Worm (Caenorhabditis elegans): ENCODE measurements around the gene F44B9.2.

F44B9.2 gene

DNA sequence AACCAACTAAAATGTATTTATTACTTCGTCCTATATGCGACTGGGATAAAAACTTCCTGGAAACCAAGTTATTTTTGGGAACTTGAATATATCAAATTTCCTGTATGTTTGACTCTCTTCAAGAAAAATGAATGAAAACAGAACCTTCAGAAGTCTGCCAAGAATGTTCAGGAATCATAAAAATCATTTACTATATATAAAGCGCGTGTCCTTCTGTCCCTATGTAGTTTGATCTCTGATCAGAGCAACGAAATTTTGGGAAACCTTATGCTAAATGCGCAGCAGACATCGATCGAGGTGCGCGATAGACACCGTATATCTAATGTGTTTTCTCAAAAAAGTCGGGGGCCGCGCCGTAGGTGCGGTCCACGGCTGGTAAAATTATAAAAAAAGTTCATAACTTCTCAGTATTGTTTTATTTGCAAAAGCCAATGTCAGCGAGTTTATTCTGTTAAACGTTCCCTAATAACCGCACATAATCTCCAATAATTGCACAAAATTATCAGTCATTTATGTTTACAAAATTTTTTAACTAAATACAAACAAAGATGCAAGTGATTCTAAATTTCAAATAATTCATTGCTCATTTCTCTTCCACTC is 24.7 kb upstream of the F44B9.2 start:
- no peak for TF ChIP-seq npax-4 (tag; optimal IDR thresholded peaks at IDR 0.05)
- TF ChIP-seq ceh-2 (tag; optimal IDR thresholded peaks at IDR 0.05): no peak
- TF ChIP-seq unc-42 (tag; optimal IDR thresholded peaks at IDR 0.05): no peak
- no peak for TF ChIP-seq sdc-2 (tag; optimal IDR thresholded peaks at IDR 0.05)
- TF ChIP-seq ztf-16 (tag; optimal IDR thresholded peaks at IDR 0.05): no peak
- TF ChIP-seq syd-9 (tag; optimal IDR thresholded peaks at IDR 0.05): no peak
- TF ChIP-seq pha-2 (tag; optimal IDR thresholded peaks at IDR 0.05): no peak
- TF ChIP-seq nhr-11 (tag; optimal IDR thresholded peaks at IDR 0.05): no peak
- no peak for TF ChIP-seq fax-1 (tag; optimal IDR thresholded peaks at IDR 0.05)
- TF ChIP-seq dve-1 (tag; optimal IDR thresholded peaks at IDR 0.05): no peak
- no peak for TF ChIP-seq ceh-48 (tag; optimal IDR thresholded peaks at IDR 0.05)
- TF ChIP-seq ceh-18 (tag; optimal IDR thresholded peaks at IDR 0.05): no peak
- no peak for TF ChIP-seq ama-1 (optimal IDR thresholded peaks at IDR 0.05)
- TF ChIP-seq gmeb-2 (tag; optimal IDR thresholded peaks at IDR 0.05): no peak
- no peak for TF ChIP-seq odd-2 (tag; optimal IDR thresholded peaks at IDR 0.05)
- no peak for TF ChIP-seq ref-2 (tag; optimal IDR thresholded peaks at IDR 0.05)
- no peak for TF ChIP-seq ceh-34 (tag; optimal IDR thresholded peaks at IDR 0.05)
- no peak for TF ChIP-seq dmd-4 (tag; optimal IDR thresholded peaks at IDR 0.05; ENCODE audit: borderline replicate concordance)

DNA sequence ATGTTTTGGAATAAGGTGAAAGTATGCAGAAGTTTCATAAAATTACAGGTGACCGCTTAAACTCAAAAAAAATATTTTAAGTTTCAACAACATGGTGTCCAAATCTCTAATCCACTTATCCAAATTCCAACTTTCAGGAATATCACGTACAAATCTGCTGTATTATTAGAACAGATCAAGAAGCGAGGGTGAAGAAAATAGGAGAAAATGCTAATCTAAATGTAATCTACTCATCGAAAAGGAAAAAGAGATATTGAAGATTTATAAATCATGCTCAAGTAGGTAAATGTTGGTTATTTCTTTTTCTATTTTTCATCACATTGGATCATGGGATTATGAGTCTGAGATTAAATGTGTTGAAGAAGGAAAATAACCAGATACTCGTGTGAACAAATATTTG is 20.7 kb upstream of the F44B9.2 start:
- TF ChIP-seq rnt-1 (tag; optimal IDR thresholded peaks at IDR 0.05): no peak
- no peak for TF ChIP-seq zip-5 (tag; optimal IDR thresholded peaks at IDR 0.05)
- no peak for TF ChIP-seq pat-9 (tag; optimal IDR thresholded peaks at IDR 0.05)
- no peak for TF ChIP-seq tbx-2 (tag; optimal IDR thresholded peaks at IDR 0.05)
- no peak for TF ChIP-seq K09A11.1 (tag; optimal IDR thresholded peaks at IDR 0.05; ENCODE audit: insufficient read depth)
- no peak for TF ChIP-seq ceh-18 (tag; optimal IDR thresholded peaks at IDR 0.05)
- TF ChIP-seq dve-1 (tag; optimal IDR thresholded peaks at IDR 0.05): no peak
- TF ChIP-seq fkh-6 (tag; optimal IDR thresholded peaks at IDR 0.05): no peak
- no peak for TF ChIP-seq ceh-48 (tag; optimal IDR thresholded peaks at IDR 0.05)
- TF ChIP-seq unc-86 (tag; optimal IDR thresholded peaks at IDR 0.05): no peak
- TF ChIP-seq pax-1 (tag; optimal IDR thresholded peaks at IDR 0.05): no peak
- no peak for TF ChIP-seq Y22D7AL.16 (tag; optimal IDR thresholded peaks at IDR 0.05)
- TF ChIP-seq T23F11.4 (GFP tag; optimal IDR thresholded peaks at IDR 0.05): no peak
- TF ChIP-seq C08G9.2 (tag; optimal IDR thresholded peaks at IDR 0.05): no peak
- no peak for TF ChIP-seq fax-1 (tag; optimal IDR thresholded peaks at IDR 0.05)
- TF ChIP-seq ceh-9 (tag; optimal IDR thresholded peaks at IDR 0.05): no peak

- TF ChIP-seq pha-4 (tag; optimal IDR thresholded peaks at IDR 0.05): no peak
Observed at ce11 chrIII:8004091-8004490, 18.2 kb upstream of the F44B9.2 start, which contains the start of gene C06G4.6. Gene C06G4.6, plus strand, starts transcription at chrIII:8004391.

DNA sequence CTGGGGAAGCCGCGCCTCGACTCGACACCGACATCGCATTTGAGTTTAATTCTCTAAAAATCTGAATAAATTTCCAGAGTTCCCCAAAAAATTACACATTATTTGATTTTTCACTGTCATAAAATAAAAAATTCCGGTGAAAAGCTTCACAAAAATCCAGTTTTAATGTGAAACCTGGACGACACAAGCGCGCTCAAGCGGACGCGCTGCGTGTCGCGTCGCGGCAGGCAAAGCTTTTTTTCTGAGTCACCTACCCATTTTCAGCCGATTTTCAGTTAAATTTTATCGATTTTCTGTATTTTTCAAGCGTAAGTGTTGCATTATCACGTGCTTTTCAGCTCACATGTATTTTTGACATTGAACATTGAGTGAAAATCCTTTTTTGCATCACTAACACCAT is 12.5 kb upstream of the F44B9.2 start, which contains the start of gene cit-1.1:
cit-1.1 (minus strand) TSS at position 53 of the 400 bp plus-strand sequence.
- TF ChIP-seq hlh-30 (tag; optimal IDR thresholded peaks at IDR 0.05; ENCODE audit: insufficient read depth): peak; percentile 22
- no peak for TF ChIP-seq zip-5 (tag; optimal IDR thresholded peaks at IDR 0.05)
- no peak for TF ChIP-seq ceh-45 (GFP tag; IDR thresholded peaks at IDR 0.05)
- TF ChIP-seq ceh-24 (tag; optimal IDR thresholded peaks at IDR 0.05): no peak

DNA sequence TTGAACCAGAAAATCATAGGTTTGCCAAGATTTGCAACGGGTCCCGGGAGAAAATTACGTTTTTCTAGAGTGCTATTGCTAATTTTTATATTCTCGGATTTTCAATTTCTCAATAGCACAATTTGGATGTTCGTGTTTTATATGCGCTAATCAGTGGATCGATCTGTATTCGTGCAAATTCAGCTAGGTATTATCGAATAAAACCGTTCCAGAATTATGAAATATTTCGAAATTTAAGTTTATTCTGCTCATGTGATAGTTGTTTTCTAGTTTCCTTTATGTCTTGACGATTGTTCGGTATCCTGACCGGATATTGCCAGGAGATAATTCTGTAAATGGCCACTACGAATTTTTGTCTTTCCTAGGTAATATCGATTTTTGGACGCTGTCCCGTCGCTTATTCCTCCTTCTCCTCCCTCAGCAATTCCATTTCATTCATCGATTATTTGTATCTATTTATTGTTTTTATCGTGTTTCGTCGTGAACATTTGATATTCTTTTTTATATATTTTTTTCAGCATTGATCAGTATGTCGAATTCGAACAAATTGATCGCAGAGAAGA is 11.9 kb upstream of the F44B9.2 start, which contains the start of gene cit-1.2:
cit-1.2 (plus strand) TSS at position 513 of the 563 bp plus-strand sequence.
- TF ChIP-seq ahr-1 (tag; optimal IDR thresholded peaks at IDR 0.05) (no peak), odd-2 (tag; optimal IDR thresholded peaks at IDR 0.05) (no peak), ceh-48 (tag; optimal IDR thresholded peaks at IDR 0.05) (peak; percentile 11), pha-2 (tag; optimal IDR thresholded peaks at IDR 0.05) (no peak), hlh-8 (tag; optimal IDR thresholded peaks at IDR 0.05) (no peak), hlh-6 (tag; optimal IDR thresholded peaks at IDR 0.05) (no peak), ceh-6 (GFP tag; optimal IDR thresholded peaks at IDR 0.05) (no peak), C38D4.7 (GFP tag; optimal IDR thresholded peaks at IDR 0.05) (no peak)

Measured in whole organism, late embryonic.